Worm (Caenorhabditis elegans) whole organism, L3 larva: Measurements from ENCODE around the gene F38C2.1.

Source experiments
- aly-2 ChIP-seq: fragments of 150-350 bp; optimal IDR thresholded peaks from 2 replicates; lab custom pipeline; 2014; ENCODE audit warnings: missing biosample characterization, missing genetic modification characterization
- ama-1 ChIP-seq: fragments of 150-350 bp; optimal IDR thresholded peaks from 2 replicates; lab custom pipeline; 2018
- mml-1 ChIP-seq: fragments of 150-350 bp; sonication (generic microtip); optimal IDR thresholded peaks from 3 replicates; lab custom pipeline; 2014; ENCODE audit warnings: missing biosample characterization, missing genetic modification characterization
- nhr-77 ChIP-seq: fragments of 150-350 bp; optimal IDR thresholded peaks from 2 replicates; lab custom pipeline; 2014; ENCODE audit warnings: missing biosample characterization, missing genetic modification characterization
- pqm-1 ChIP-seq: fragments of 150-350 bp; optimal IDR thresholded peaks from 2 replicates; lab custom pipeline; 2017; ENCODE audit warnings: missing biosample characterization, missing genetic modification characterization, inconsistent platforms
- sea-2 ChIP-seq: fragments of 150-350 bp; sonication (generic microtip); optimal IDR thresholded peaks from 4 replicates; lab custom pipeline; 2014; ENCODE audit warnings: missing biosample characterization, missing genetic modification reagents, missing genetic modification characterization
- skn-1 ChIP-seq: fragments of 150-350 bp; optimal IDR thresholded peaks from 2 replicates; lab custom pipeline; 2014; ENCODE audit warnings: missing biosample characterization, missing genetic modification characterization
- snpc-4 ChIP-seq: fragments of 150-350 bp; optimal IDR thresholded peaks from 2 replicates; lab custom pipeline; 2014; ENCODE audit warnings: missing biosample characterization, missing genetic modification characterization
- tbx-2 ChIP-seq: sonication (generic microtip); optimal IDR thresholded peaks from 2 replicates; lab custom pipeline; 2016; ENCODE audit warnings: mild to moderate bottlenecking, missing genetic modification characterization, missing compliant biosample characterization
- zag-1 ChIP-seq: fragments of 150-350 bp; optimal IDR thresholded peaks from 2 replicates; lab custom pipeline; 2014; ENCODE audit warnings: missing biosample characterization, missing genetic modification characterization
- ztf-11 ChIP-seq: fragments of 150-350 bp; optimal IDR thresholded peaks from 2 replicates; lab custom pipeline; 2014; ENCODE audit warnings: missing biosample characterization, missing genetic modification characterization

- no peak for TF ChIP-seq aly-2 (tag; lab: Kevin White, UChicago)
- TF ChIP-seq skn-1 (tag; lab: Kevin White, UChicago), result no peak
- no peak for TF ChIP-seq ztf-11 (tag; lab: Kevin White, UChicago)
- TF ChIP-seq ama-1 (lab: Kevin White, UChicago), result no peak
- TF ChIP-seq snpc-4 (tag; lab: Kevin White, UChicago), result no peak
- TF ChIP-seq tbx-2, result no peak
- TF ChIP-seq pqm-1, result no peak
- TF ChIP-seq nhr-77 (tag; lab: Kevin White, UChicago), result no peak
- TF ChIP-seq mml-1, result no peak
- no peak for TF ChIP-seq zag-1 (tag; lab: Kevin White, UChicago)
- no peak for TF ChIP-seq sea-2 (GFP tag; lab: Kevin White, UChicago)
These were observed 10.1 kb downstream of the F38C2.1 start, which contains the start of gene hlh-31 for ce11 chrIV:16257330-16257729.
